Fruit fly (Drosophila melanogaster) whole organism: Measurements from ENCODE around the gene frm.

Source experiments
- CG8478 ChIP-seq: fragments of >200 bp; optimal IDR thresholded peaks from 2 replicates; lab custom pipeline; 2018; ENCODE audit warnings: inconsistent platforms
- Dll ChIP-seq: fragments of >200 bp; optimal IDR thresholded peaks from 2 replicates; lab custom pipeline; 2017
- EcR ChIP-seq, 2 experiments: fragments of >200 bp; optimal IDR thresholded peaks; 2 replicates each; lab custom pipeline; 2017; ENCODE audit warnings: missing biosample characterization in 2 of 2, missing genetic modification characterization in 2 of 2, missing genetic modification reagents in 2 of 2
- pan ChIP-seq: fragments of >200 bp; optimal IDR thresholded peaks from 2 replicates; lab custom pipeline; 2017
- psq ChIP-seq: fragments of >200 bp; optimal IDR thresholded peaks from 2 replicates; lab custom pipeline; 2017
- usp ChIP-seq: fragments of >200 bp; optimal IDR thresholded peaks from 2 replicates; lab custom pipeline; 2017; ENCODE audit warnings: missing biosample characterization, missing genetic modification characterization, mixed read lengths

Gene frm

dm6 chr3L:5548524-5549084 lies 2.4 kb downstream of the frm start:
- TF ChIP-seq usp (GFP tag; lab: Kevin White, UChicago) (no peak), pan (lab: Kevin White, UChicago) (no peak), EcR (GFP tag; optimal IDR thresholded peaks at IDR 0.05; lab: Kevin White, UChicago) (no peak), Dll (lab: Kevin White, UChicago) (no peak), psq (lab: Kevin White, UChicago) (no peak), CG8478 (no peak)

dm6 chr3L:5542772-5543371 lies 8.1 kb downstream of the frm start:
- TF ChIP-seq pan (lab: Kevin White, UChicago), result no peak
- TF ChIP-seq EcR (GFP tag; optimal IDR thresholded peaks at IDR 0.05; lab: Kevin White, UChicago), result no peak

dm6 chr3L:5540637-5541241 lies 10.2 kb downstream of the frm start:
- TF ChIP-seq usp (GFP tag; lab: Kevin White, UChicago), result no peak
- no peak for TF ChIP-seq pan (lab: Kevin White, UChicago)
- TF ChIP-seq Dll (lab: Kevin White, UChicago), result peak; percentile 14
- TF ChIP-seq EcR (GFP tag; optimal IDR thresholded peaks at IDR 0.05; lab: Kevin White, UChicago), result no peak
- TF ChIP-seq CG8478, result no peak

- TF ChIP-seq usp (GFP tag; lab: Kevin White, UChicago) (no peak), EcR (GFP tag; optimal IDR thresholded peaks at IDR 0.05; lab: Kevin White, UChicago) (peak in 1 of 2 experiments; percentile 6), CG8478 (no peak), Dll (lab: Kevin White, UChicago) (no peak), pan (lab: Kevin White, UChicago) (no peak), psq (lab: Kevin White, UChicago) (no peak)
These were observed 15.3 kb downstream of the frm start, which contains the start of gene CG13285 for dm6 chr3L:5535659-5536058. Gene CG13285 (minus strand): TSS chr3L:5535759.

dm6 chr3L:5534253-5534652 lies 16.7 kb downstream of the frm start:
- TF ChIP-seq pan (lab: Kevin White, UChicago) (no peak), psq (lab: Kevin White, UChicago) (no peak), usp (GFP tag; lab: Kevin White, UChicago) (no peak), Dll (lab: Kevin White, UChicago) (no peak), EcR (GFP tag; optimal IDR thresholded peaks at IDR 0.05; lab: Kevin White, UChicago) (no peak), CG8478 (no peak)

- TF ChIP-seq usp (GFP tag; lab: Kevin White, UChicago) (no peak), CG8478 (no peak), psq (lab: Kevin White, UChicago) (no peak), pan (lab: Kevin White, UChicago) (no peak), EcR (GFP tag; optimal IDR thresholded peaks at IDR 0.05; lab: Kevin White, UChicago) (no peak), Dll (lab: Kevin White, UChicago) (no peak)
These were observed 21.7 kb downstream of the frm start, which contains the start of gene Lkr for dm6 chr3L:5529241-5529640. Gene Lkr (minus strand): TSS chr3L:5529341.

dm6 chr3L:5522904-5523428 lies 28.0 kb downstream of the frm start:
- no peak for TF ChIP-seq pan (lab: Kevin White, UChicago)
- no peak for TF ChIP-seq usp (GFP tag; lab: Kevin White, UChicago)
- no peak for TF ChIP-seq Dll (lab: Kevin White, UChicago)
- TF ChIP-seq psq (lab: Kevin White, UChicago), result no peak
- TF ChIP-seq EcR (GFP tag; optimal IDR thresholded peaks at IDR 0.05; lab: Kevin White, UChicago), result no peak

DNA sequence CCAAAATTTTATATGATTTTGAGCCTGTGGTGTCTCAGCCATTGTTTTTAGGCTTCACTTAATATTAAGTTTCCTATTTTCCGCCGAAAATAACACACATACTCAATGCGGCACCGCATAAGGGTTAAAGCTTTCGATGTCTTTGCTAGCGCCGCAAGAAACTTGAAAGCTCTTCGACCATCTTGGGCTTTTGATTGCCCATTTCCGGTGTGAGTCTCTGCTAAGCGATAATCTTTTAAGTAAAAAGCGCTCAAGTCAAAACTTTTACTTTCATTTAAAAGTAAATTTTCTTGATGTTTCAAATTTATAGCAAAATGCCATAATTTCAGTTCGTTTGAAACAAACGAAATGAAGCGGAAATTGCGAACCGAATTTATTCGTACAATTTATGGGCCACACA lies 39.0 kb downstream of the frm start:
- TF ChIP-seq Dll (lab: Kevin White, UChicago), result no peak
- TF ChIP-seq psq (lab: Kevin White, UChicago), result no peak

DNA sequence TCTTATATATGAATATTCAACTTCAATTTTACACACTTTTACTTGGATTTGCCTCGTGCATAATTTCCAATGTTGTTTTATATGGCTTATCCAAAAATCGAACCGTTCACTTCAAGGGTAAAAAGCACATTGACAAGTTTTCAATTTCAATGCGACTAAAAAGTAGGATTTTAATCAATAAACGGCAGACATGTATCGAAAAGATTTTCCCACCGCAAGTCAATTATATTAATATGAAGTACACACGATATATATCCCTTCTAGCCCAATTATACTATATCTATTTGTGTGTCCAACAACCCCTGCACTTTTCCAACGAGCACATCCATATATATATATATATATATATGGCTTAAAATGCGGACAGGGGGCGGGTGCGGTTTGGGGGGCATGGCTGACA lies 40.2 kb downstream of the frm start, which contains the start of gene CG34342:
TSS of gene CG34342 (minus strand) at position 101 of the 400 bp plus-strand sequence.
- TF ChIP-seq EcR (GFP tag; optimal IDR thresholded peaks at IDR 0.05; lab: Kevin White, UChicago), result no peak
- no peak for TF ChIP-seq usp (GFP tag; lab: Kevin White, UChicago)
- no peak for TF ChIP-seq CG8478
- no peak for TF ChIP-seq pan (lab: Kevin White, UChicago)
- TF ChIP-seq Dll (lab: Kevin White, UChicago), result no peak
- no peak for TF ChIP-seq psq (lab: Kevin White, UChicago)

DNA sequence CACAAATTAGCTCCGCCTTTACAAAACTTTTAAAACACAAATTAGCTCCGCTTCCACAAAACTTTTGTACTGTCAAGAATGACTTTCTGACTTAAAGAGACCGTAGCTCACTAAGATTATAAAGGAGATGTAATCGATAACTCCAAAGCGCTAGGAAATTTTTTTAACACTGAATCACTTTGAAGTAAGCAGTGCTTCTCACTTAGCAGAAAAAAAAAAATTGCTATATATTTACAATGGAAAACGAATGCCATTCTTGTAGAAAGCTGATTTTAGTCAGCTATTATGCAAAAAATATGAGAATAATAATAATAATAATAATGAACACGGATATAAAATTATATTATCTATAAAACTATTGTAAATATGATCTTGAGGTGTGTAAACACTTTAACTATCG lies 52.1 kb downstream of the frm start, which contains the start of gene blanks:
TSS of gene blanks (minus strand) at position 101 of the 400 bp plus-strand sequence.
- TF ChIP-seq EcR (GFP tag; optimal IDR thresholded peaks at IDR 0.05; lab: Kevin White, UChicago), result no peak
- TF ChIP-seq Dll (lab: Kevin White, UChicago), result no peak
- TF ChIP-seq usp (GFP tag; lab: Kevin White, UChicago), result no peak
- no peak for TF ChIP-seq pan (lab: Kevin White, UChicago)
- no peak for TF ChIP-seq psq (lab: Kevin White, UChicago)
- TF ChIP-seq CG8478, result no peak
